Fruit fly (Drosophila melanogaster) whole organism, pupa: ENCODE results near the gene SecCl.

Source experiments
- CG14655 ChIP-seq: fragments of 200-800 bp; sonication (Bioruptor generic); optimal IDR thresholded peaks from 3 replicates; lab custom pipeline; 2017; ENCODE audit warnings: mild to moderate bottlenecking, missing biosample characterization, missing genetic modification reagents, missing genetic modification characterization
- CG15710 ChIP-seq: fragments of 200-800 bp; sonication (Bioruptor generic); optimal IDR thresholded peaks from 2 replicates; lab custom pipeline; 2018; ENCODE audit warnings: missing biosample characterization, mild to moderate bottlenecking, missing genetic modification characterization, moderate library complexity
- CG32121 ChIP-seq: fragments of 200-800 bp; sonication (Bioruptor generic); IDR thresholded peaks from 2 replicates; pipeline ENCODE4 v1.3.6; 2022; ENCODE audit warnings: missing biosample characterization, missing genetic modification characterization
- CG8159 ChIP-seq: fragments of 200-800 bp; sonication (Bioruptor generic); optimal IDR thresholded peaks from 3 replicates; lab custom pipeline; 2018; ENCODE audit warnings: missing biosample characterization, mild to moderate bottlenecking, missing genetic modification characterization, moderate library complexity
- CG8301 ChIP-seq: fragments of 200-800 bp; sonication (Bioruptor generic); optimal IDR thresholded peaks from 2 replicates; lab custom pipeline; 2018; ENCODE audit warnings: missing biosample characterization, mild to moderate bottlenecking, missing genetic modification characterization
- CG9948 ChIP-seq: fragments of 200-800 bp; sonication (Bioruptor generic); optimal IDR thresholded peaks from 2 replicates; lab custom pipeline; 2018; ENCODE audit warnings: missing biosample characterization, mild to moderate bottlenecking, missing genetic modification characterization, moderate library complexity
- Pif1A ChIP-seq: fragments of 200-800 bp; sonication (Bioruptor generic); optimal IDR thresholded peaks from 3 replicates; lab custom pipeline; 2016; ENCODE audit warnings: missing biosample characterization, missing genetic modification characterization
- Pif1B ChIP-seq: fragments of 200-800 bp; sonication (Bioruptor generic); optimal IDR thresholded peaks from 3 replicates; lab custom pipeline; 2016; ENCODE audit warnings: missing biosample characterization, missing genetic modification characterization
- Snoo ChIP-seq: fragments of 200-800 bp; sonication (Bioruptor generic); optimal IDR thresholded peaks from 3 replicates; lab custom pipeline; 2017; ENCODE audit warnings: missing biosample characterization, mild to moderate bottlenecking, missing genetic modification characterization, inconsistent platforms
- fd96Ca ChIP-seq: fragments of 200-800 bp; sonication (Bioruptor generic); IDR thresholded peaks from 3 replicates; pipeline ENCODE4 v1.3.6; 2022; ENCODE audit warnings: missing biosample characterization, missing genetic modification characterization
- rn ChIP-seq: fragments of 200-800 bp; sonication (Bioruptor generic); IDR thresholded peaks from 2 replicates; pipeline ENCODE4 v1.3.6; 2022; ENCODE audit warnings: missing biosample characterization, missing genetic modification characterization

dm6 chr3L:17465804-17466203 lies 4.1 kb upstream of the SecCl start, which contains the start of gene QIL1:
- TF ChIP-seq CG32121 (no peak), fd96Ca (GFP tag; lab: Robert Waterston, UW) (no peak), Pif1A (GFP tag; lab: Kevin White, UChicago) (no peak), Pif1B (no peak), rn (GFP tag; lab: Robert Waterston, UW) (no peak), Snoo (no peak), CG8301 (no peak), CG15710 (tag; lab: Kevin White, UChicago) (no peak), CG8159 (tag; lab: Kevin White, UChicago) (no peak), CG9948 (tag; lab: Kevin White, UChicago) (no peak), CG14655 (GFP tag; lab: Kevin White, UChicago) (no peak)
